Fruit fly (Drosophila melanogaster) whole organism, adult: ENCODE data around the gene atms.

Experiments used
- CG11617 ChIP-seq: fragments of 200-800 bp; sonication (Bioruptor generic); optimal IDR thresholded peaks from 2 replicates; lab custom pipeline; 2017; ENCODE audit warnings: mild to moderate bottlenecking, missing biosample characterization, missing genetic modification reagents, missing genetic modification characterization
- CG12768 ChIP-seq: fragments of 200-800 bp; sonication (Bioruptor generic); optimal IDR thresholded peaks from 2 replicates; lab custom pipeline; 2017; ENCODE audit warnings: missing biosample characterization, missing genetic modification characterization, mild to moderate bottlenecking, moderate library complexity, missing genetic modification reagents
- CG14711 ChIP-seq: fragments of 200-800 bp; sonication (Bioruptor generic); optimal IDR thresholded peaks from 2 replicates; lab custom pipeline; 2018; ENCODE audit warnings: missing biosample characterization, mild to moderate bottlenecking, missing genetic modification characterization, moderate library complexity
- CG1620 ChIP-seq: fragments of 200-800 bp; sonication (Bioruptor generic); optimal IDR thresholded peaks from 2 replicates; lab custom pipeline; 2016; ENCODE audit warnings: missing biosample characterization, missing genetic modification characterization
- CG33017 ChIP-seq: fragments of 200-800 bp; sonication (Bioruptor generic); optimal IDR thresholded peaks from 2 replicates; lab custom pipeline; 2018; ENCODE audit warnings: missing biosample characterization, mild to moderate bottlenecking, missing genetic modification characterization, moderate library complexity
- CG5204 ChIP-seq: fragments of 200-800 bp; sonication (Bioruptor generic); optimal IDR thresholded peaks from 2 replicates; lab custom pipeline; 2016; ENCODE audit warnings: missing biosample characterization, missing genetic modification characterization
- CG7045 ChIP-seq: fragments of 200-800 bp; sonication (Bioruptor generic); optimal IDR thresholded peaks from 2 replicates; lab custom pipeline; 2017; ENCODE audit warnings: missing biosample characterization, mild to moderate bottlenecking, missing genetic modification characterization
- CG7101 ChIP-seq: fragments of 200-800 bp; sonication (Bioruptor generic); optimal IDR thresholded peaks from 2 replicates; lab custom pipeline; 2018; ENCODE audit warnings: missing biosample characterization, mild to moderate bottlenecking, missing genetic modification characterization, moderate library complexity
- Clk ChIP-seq: fragments of 200-800 bp; sonication (Bioruptor generic); optimal IDR thresholded peaks from 2 replicates; lab custom pipeline; 2017; ENCODE audit warnings: missing biosample characterization, missing genetic modification characterization
- Crg-1 ChIP-seq: fragments of 200-800 bp; sonication (Bioruptor generic); optimal IDR thresholded peaks from 2 replicates; lab custom pipeline; 2016; ENCODE audit warnings: missing biosample characterization, missing genetic modification characterization
- Hr96 ChIP-seq: fragments of 200-800 bp; sonication (Bioruptor generic); optimal IDR thresholded peaks from 2 replicates; lab custom pipeline; 2016; ENCODE audit warnings: missing biosample characterization, missing genetic modification characterization
- Mnt ChIP-seq: fragments of 200-800 bp; sonication (Bioruptor generic); optimal IDR thresholded peaks from 2 replicates; lab custom pipeline; 2016; ENCODE audit warnings: missing biosample characterization, mild to moderate bottlenecking, missing genetic modification characterization
- bab1 ChIP-seq: fragments of 200-800 bp; sonication (Bioruptor generic); optimal IDR thresholded peaks from 3 replicates; lab custom pipeline; 2019; ENCODE audit warnings: missing biosample characterization, mild to moderate bottlenecking, missing genetic modification characterization, moderate library complexity
- cic ChIP-seq: fragments of 200-800 bp; sonication (Bioruptor generic); optimal IDR thresholded peaks from 2 replicates; lab custom pipeline; 2017; ENCODE audit warnings: missing biosample characterization, mild to moderate bottlenecking, missing genetic modification characterization, moderate library complexity
- cnc ChIP-seq, 2 experiments: fragments of >200 bp; optimal IDR thresholded peaks; 2 replicates each; lab custom pipeline; 2017
- kay ChIP-seq: fragments of 200-800 bp; sonication (Bioruptor generic); peaks from one replicate; lab custom pipeline; 2016; ENCODE audit warnings: missing biosample characterization, missing genetic modification characterization, borderline replicate concordance
- ovo ChIP-seq: fragments of 200-800 bp; sonication (Bioruptor generic); optimal IDR thresholded peaks from 2 replicates; lab custom pipeline; 2016; ENCODE audit warnings: missing biosample characterization, missing genetic modification characterization
- pad ChIP-seq: fragments of 200-800 bp; sonication (Bioruptor generic); optimal IDR thresholded peaks from 3 replicates; lab custom pipeline; 2017; ENCODE audit warnings: missing biosample characterization, missing genetic modification characterization, mild to moderate bottlenecking, moderate library complexity, missing genetic modification reagents
- tj ChIP-seq: fragments of 200-800 bp; sonication (Bioruptor generic); optimal IDR thresholded peaks from 3 replicates; lab custom pipeline; 2017; ENCODE audit warnings: missing biosample characterization, mild to moderate bottlenecking, missing genetic modification characterization, moderate library complexity
- toe ChIP-seq: fragments of 200-800 bp; sonication (Bioruptor generic); optimal IDR thresholded peaks from 2 replicates; lab custom pipeline; 2016; ENCODE audit warnings: missing biosample characterization, missing genetic modification characterization

atms gene

DNA sequence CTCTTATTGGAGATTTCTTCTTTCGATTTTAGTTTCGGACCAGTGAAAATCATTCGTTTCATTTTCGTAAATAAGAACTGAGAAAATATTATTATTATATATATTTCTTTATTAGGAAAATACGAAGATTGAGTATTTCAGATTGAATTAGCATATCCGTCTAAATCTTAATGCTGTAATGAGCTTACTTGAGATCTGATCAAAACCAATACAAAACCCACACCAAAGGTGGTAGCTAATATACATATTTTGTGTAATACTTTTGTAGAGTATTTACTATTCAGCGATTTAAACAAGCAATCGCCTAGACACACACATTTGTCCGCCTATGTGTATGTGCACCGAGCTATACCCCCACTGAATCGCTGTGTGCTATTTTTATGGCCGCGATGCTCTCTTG lies 30.9 kb downstream of the atms start:
- TF ChIP-seq kay (GFP tag; lab: Kevin White, UChicago), result peak; percentile 33
- TF ChIP-seq CG1620 (GFP tag; lab: Kevin White, UChicago), result no peak

DNA sequence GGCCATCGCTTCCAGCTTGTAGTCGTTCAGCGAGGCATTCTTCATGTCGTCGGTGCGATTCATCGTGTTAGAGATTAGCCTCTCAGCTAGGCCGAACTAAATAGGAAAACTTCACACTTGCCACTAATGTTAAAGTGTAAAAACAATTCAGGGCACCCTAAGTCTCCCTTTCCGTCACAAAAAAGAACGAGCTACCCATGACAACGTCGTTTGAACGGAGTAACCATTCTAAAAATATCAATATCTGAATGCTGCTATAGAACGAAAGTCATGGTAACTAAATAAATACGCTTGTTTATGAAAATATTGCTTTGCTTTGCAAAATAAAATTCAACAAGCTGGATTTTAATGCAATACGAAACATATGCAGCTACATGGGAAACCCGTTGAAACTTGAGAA lies 34.8 kb downstream of the atms start, which contains the start of gene Ccdc39:
TSS of gene Ccdc39 (minus strand) at position 101 of the 400 bp plus-strand sequence.
- no peak for TF ChIP-seq CG11617
- no peak for TF ChIP-seq tj
- TF ChIP-seq Mnt (GFP tag; lab: Kevin White, UChicago), result no peak
- TF ChIP-seq ovo (GFP tag; lab: Kevin White, UChicago), result no peak
- no peak for TF ChIP-seq CG5204 (GFP tag; lab: Kevin White, UChicago)
- no peak for TF ChIP-seq cnc (optimal IDR thresholded peaks at IDR 0.05; lab: Kevin White, UChicago)
- no peak for TF ChIP-seq toe

DNA sequence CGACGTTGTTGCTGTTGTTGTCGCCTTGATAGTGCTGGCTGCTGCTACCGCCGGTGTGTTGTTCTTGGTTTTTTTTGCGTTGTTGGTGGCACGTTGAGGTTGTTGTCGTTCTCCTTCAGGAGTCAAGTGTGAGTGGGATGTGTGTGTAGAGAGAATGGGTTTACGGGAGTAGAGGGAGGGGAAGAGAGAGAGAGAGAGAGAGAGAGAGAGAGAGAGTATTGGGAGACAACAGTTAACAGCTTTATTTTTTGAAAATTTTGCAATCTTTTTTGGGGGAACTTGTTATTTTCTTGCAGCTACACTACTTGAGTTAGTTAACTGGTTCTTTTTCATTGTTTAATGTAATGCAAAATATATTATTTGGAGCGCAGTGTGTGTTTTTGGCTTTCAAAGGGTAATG lies 47.8 kb downstream of the atms start:
- TF ChIP-seq kay (GFP tag; lab: Kevin White, UChicago) (no peak), Clk (GFP tag; lab: Kevin White, UChicago) (no peak), ovo (GFP tag; lab: Kevin White, UChicago) (no peak), Hr96 (GFP tag; lab: Kevin White, UChicago) (no peak), Mnt (GFP tag; lab: Kevin White, UChicago) (no peak), Crg-1 (GFP tag; lab: Kevin White, UChicago) (no peak), CG12768 (GFP tag; lab: Kevin White, UChicago) (no peak), CG33017 (tag; lab: Kevin White, UChicago) (no peak), CG14711 (no peak), CG7045 (GFP tag; lab: Kevin White, UChicago) (no peak), cic (GFP tag; lab: Kevin White, UChicago) (no peak), cnc (optimal IDR thresholded peaks at IDR 0.05; lab: Kevin White, UChicago) (no peak), CG7101 (tag; lab: Kevin White, UChicago) (no peak), CG5204 (GFP tag; lab: Kevin White, UChicago) (no peak)

DNA sequence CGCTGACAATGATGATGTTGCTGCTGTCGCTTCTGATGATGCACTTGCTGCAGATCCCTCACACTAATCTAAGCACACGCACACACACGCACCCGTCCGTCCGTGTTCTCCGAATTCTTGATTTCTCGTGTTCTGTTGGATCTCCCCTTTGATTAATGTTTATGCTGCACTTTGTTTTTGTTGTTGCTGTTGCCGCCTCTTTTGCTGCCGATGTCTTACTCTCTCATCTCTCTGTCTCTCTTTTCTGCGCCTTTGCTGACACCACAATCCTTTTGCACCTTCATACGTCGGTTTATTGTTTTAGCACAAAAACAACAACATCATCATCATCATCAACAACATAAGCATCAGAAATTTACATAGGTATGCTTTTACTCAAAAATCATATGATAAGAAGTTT lies 48.2 kb downstream of the atms start:
- TF ChIP-seq kay (GFP tag; lab: Kevin White, UChicago), result no peak
- no peak for TF ChIP-seq CG5204 (GFP tag; lab: Kevin White, UChicago)
- TF ChIP-seq tj, result peak; percentile 57
- TF ChIP-seq CG11617, result no peak

DNA sequence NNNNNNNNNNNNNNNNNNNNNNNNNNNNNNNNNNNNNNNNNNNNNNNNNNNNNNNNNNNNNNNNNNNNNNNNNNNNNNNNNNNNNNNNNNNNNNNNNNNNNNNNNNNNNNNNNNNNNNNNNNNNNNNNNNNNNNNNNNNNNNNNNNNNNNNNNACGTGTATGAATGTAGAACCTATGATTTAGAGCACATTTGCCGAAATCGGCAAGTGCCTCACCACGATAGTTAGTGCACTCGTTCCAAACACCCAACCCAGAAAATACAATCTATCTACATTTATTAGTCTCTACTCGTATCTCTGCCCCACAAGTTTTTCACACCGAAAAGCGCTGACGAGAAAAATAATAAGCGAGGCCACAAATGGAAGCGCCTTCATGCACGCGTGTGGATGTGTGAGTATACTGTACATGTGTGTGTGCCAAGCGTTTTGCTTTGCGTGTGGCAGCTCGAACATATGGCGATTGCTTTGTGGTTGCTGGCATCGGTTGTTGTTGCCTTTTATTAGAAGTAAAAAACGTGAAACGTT lies 54.4 kb downstream of the atms start:
- TF ChIP-seq CG11617, result no peak
- no peak for TF ChIP-seq CG14711
- no peak for TF ChIP-seq ovo (GFP tag; lab: Kevin White, UChicago)
- no peak for TF ChIP-seq CG7101 (tag; lab: Kevin White, UChicago)
- peak; percentile 85 for TF ChIP-seq kay (GFP tag; lab: Kevin White, UChicago)
- no peak for TF ChIP-seq CG5204 (GFP tag; lab: Kevin White, UChicago)
- TF ChIP-seq tj, result peak; percentile 72
- TF ChIP-seq cic (GFP tag; lab: Kevin White, UChicago), result no peak
- TF ChIP-seq toe, result no peak
- no peak for TF ChIP-seq pad (GFP tag; lab: Kevin White, UChicago)
- no peak for TF ChIP-seq Mnt (GFP tag; lab: Kevin White, UChicago)
- TF ChIP-seq CG33017 (tag; lab: Kevin White, UChicago), result no peak
- TF ChIP-seq CG12768 (GFP tag; lab: Kevin White, UChicago), result no peak
- TF ChIP-seq CG1620 (GFP tag; lab: Kevin White, UChicago), result no peak
- no peak for TF ChIP-seq Clk (GFP tag; lab: Kevin White, UChicago)
- no peak for TF ChIP-seq Hr96 (GFP tag; lab: Kevin White, UChicago)
- TF ChIP-seq bab1 (GFP tag; lab: Kevin White, UChicago), result no peak

DNA sequence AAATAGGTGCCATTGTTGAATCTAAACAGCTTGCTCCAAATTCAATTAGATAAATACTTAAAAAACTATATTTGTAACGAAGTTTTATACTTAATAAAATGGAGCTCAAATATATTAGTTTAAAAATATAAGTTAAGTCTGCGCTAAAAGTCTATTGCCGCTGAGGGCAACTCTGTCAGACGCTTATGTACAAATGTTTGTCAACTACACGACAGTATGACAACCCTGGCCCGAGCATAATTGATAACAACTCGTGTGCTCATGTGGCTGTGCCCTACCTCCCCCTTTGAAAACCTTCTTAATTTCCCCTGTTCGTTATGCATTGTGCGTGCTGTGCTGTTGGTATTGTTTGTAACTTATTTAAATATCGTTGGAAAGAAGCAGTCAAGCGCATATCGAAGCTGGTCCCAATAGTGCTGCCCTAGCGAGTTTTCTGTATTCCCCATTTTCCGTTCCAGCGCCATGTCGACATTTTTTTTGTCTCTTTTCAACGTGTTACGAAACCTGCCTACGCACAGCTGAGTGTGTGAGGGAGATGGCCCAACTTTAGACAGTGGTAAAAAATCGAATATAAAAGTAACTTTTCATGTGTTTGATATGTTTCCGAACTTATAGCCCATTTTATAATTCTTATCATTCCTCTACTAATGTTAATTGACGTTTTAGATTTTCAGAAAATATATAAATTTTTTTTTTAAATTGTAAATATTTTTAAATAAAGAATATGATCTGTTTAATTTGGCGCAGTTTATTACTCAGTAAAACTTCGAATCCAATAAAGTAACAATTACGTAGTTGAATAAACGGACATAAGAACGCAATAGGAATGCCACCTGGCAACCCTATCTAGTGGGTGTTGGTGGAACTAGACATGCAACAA lies 55.2 kb downstream of the atms start:
- TF ChIP-seq tj, result peak; percentile 79
- TF ChIP-seq ovo (GFP tag; lab: Kevin White, UChicago), result no peak
- TF ChIP-seq CG14711, result peak; percentile 62
- TF ChIP-seq CG33017 (tag; lab: Kevin White, UChicago), result no peak
- peak; percentile 10 for TF ChIP-seq bab1 (GFP tag; lab: Kevin White, UChicago)
- TF ChIP-seq CG7045 (GFP tag; lab: Kevin White, UChicago), result no peak

DNA sequence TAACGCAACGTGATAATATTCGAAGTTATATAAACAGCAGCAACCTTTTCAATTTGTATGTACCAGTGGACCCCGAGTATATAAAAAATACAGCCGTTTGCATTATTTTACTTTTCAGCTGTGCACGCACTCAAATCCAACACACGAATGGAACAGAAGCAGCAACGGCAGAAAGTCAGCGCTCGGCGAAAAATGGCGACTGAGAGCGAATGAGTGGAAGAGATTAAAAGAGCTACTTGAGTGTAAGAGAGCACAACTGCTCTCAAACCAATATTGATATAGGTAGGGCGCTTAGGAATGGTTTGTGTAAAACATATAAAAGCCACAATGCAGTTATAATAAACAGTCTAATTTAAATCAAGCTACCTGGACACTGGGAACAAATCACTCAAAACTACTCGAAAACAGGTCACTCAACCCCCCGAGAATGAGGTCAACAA lies 56.5 kb downstream of the atms start:
- TF ChIP-seq tj (peak; percentile 84), ovo (GFP tag; lab: Kevin White, UChicago) (no peak), cic (GFP tag; lab: Kevin White, UChicago) (peak; percentile 3), toe (no peak), CG7101 (tag; lab: Kevin White, UChicago) (peak; percentile 55), pad (GFP tag; lab: Kevin White, UChicago) (no peak), Clk (GFP tag; lab: Kevin White, UChicago) (peak; percentile 5), kay (GFP tag; lab: Kevin White, UChicago) (no peak), Hr96 (GFP tag; lab: Kevin White, UChicago) (peak; percentile 47), CG7045 (GFP tag; lab: Kevin White, UChicago) (peak; percentile 41), Mnt (GFP tag; lab: Kevin White, UChicago) (peak; percentile 48), cnc (optimal IDR thresholded peaks at IDR 0.05; lab: Kevin White, UChicago) (no peak), CG33017 (tag; lab: Kevin White, UChicago) (peak; percentile 57), CG12768 (GFP tag; lab: Kevin White, UChicago) (peak; percentile 50), bab1 (GFP tag; lab: Kevin White, UChicago) (peak; percentile 64), Crg-1 (GFP tag; lab: Kevin White, UChicago) (peak; percentile 78), CG1620 (GFP tag; lab: Kevin White, UChicago) (peak; percentile 43), CG5204 (GFP tag; lab: Kevin White, UChicago) (peak; percentile 46), CG11617 (peak; percentile 60), CG14711 (no peak)
